Worm (Caenorhabditis elegans): ENCODE results near the gene B0496.2.
A peak's percentile ranks its signal among the peaks of the same experiment; 100 is the strongest.

- TF ChIP-seq flt-1 (GFP tag; IDR thresholded peaks at IDR 0.05) = peak; percentile 58
- no peak for TF ChIP-seq T22C8.4 (GFP tag; IDR thresholded peaks at IDR 0.05)
- TF ChIP-seq med-1 (GFP tag; optimal IDR thresholded peaks at IDR 0.05; ENCODE audit: insufficient read depth) = no peak
- TF ChIP-seq klf-2 (GFP tag; conservative IDR thresholded peaks at IDR 0.05) = peak; percentile 73
- peak; percentile 97 for TF ChIP-seq cog-1 (tag; optimal IDR thresholded peaks at IDR 0.05)
- 0 out of 2 replicates have a peak, but pooled peaks have one; percentile 4 for TF ChIP-seq ztf-23 (GFP tag; IDR thresholded peaks at IDR 0.05)
- no peak; the same call in 1 of the 2 replicates for TF ChIP-seq ztf-29 (GFP tag; IDR thresholded peaks at IDR 0.05)
- TF ChIP-seq tab-1 (GFP tag; IDR thresholded peaks at IDR 0.05) = no peak
Measured at ce11 chrIV:7486201-7486947, 38.7 kb downstream of the B0496.2 start, which contains the start of the genes his-61 and his-62.
